Fruit fly (Drosophila melanogaster) whole organism, prepupa: ENCODE measurements around the gene sad.

Experiments
- CG10669 ChIP-seq: fragments of 200-800 bp; sonication (Bioruptor generic); optimal IDR thresholded peaks from 3 replicates; lab custom pipeline; 2018; ENCODE audit warnings: missing biosample characterization, mild to moderate bottlenecking, missing genetic modification characterization, moderate library complexity
- CG11902 ChIP-seq: fragments of 200-800 bp; sonication (Bioruptor generic); optimal IDR thresholded peaks from 3 replicates; lab custom pipeline; 2016; ENCODE audit warnings: missing biosample characterization, missing genetic modification characterization

DNA sequence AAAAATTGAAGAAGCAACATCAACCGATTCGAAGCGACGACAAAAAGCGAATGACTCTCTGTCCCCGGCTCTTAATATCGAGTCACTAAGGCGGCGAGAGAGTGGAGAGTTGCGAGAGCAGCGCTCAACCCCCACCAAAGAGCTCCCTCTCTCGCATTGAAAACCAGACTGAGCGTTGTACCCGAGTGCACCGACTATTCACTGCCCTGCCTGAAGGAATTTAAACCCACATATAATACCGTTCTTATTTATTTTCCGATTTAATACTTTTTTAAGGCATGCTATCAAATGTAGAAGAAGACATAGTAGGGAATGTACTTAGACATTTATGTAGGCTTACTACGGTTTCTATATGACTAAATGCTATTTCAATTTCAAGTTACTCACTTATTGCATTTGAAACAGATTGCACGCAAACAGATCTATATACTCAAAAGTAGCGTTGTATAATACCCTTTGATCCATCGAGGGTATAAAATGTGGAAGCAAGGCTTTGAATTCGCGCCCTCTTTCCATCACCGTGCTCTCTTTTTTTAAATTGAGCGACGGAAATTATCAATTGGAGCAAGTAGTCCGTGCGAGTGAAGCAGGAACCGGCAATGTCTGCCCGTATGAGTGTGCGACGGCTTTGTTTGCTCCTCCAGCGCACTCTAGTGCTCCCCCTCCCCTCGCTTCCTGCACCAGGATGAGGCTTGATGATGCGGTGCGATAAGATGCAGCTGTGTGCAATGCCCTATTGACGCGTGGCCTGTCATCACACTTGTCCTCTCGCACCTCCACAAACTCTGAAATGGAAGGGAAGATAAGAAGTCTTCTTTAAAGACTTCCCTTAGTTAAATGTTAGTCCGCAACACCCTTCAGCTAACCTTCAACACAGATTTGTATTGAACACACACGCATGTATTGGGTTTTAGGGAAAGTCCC lies 10.3 kb downstream of the sad start, which contains the start of gene mthl5:
- TF ChIP-seq CG11902 (GFP tag; lab: Kevin White, UChicago) (peak; percentile 95), CG10669 (GFP tag; lab: Kevin White, UChicago) (peak; percentile 92)
